Worm (Caenorhabditis elegans): ENCODE data around the gene pqn-27.

pqn-27 gene

DNA sequence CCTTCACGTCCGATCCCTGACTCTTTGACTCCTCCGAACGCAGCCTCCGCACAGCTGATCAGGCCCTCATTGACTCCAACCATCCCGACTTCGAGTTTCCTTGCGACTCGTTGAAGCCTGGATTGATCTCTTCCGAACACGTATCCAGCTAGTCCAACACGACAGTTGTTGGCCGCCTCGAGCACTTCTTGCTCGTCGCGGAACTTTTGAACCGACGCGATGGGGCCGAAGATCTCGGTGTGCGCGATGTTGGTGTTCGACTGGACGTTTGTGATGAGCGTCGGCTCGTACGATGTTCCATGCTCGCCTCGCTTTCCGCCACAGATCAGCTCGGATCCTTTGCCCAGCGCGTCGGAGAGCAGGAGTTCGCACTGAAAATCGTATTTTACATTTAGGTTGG lies 27.1 kb upstream of the pqn-27 start:
- TF ChIP-seq dao-5 (tag; optimal IDR thresholded peaks at IDR 0.05) (no peak), W03F9.2 (tag; optimal IDR thresholded peaks at IDR 0.05) (no peak), him-1 (tag; optimal IDR thresholded peaks at IDR 0.05) (no peak)

DNA sequence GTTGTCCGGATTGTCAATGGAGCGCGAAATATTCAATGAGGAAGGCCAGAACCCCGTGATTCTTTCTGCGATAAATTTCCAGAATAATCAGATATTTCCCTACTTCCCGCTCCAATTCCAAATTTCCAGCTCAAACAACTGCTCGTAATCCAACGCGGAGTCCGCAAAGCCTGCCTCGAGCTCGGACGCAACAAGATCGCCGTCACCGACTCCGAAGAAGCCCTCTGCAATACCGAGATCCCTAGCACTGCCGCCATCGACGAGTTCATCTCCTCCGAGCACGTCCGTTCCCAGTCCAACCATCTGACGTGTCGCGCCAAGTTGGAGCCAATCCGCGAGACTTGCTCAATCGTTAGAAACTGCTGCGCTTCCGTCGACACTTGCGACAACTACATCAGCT lies 24.7 kb upstream of the pqn-27 start:
- TF ChIP-seq W03F9.2 (tag; optimal IDR thresholded peaks at IDR 0.05) (no peak), dao-5 (tag; optimal IDR thresholded peaks at IDR 0.05) (no peak), him-1 (tag; optimal IDR thresholded peaks at IDR 0.05) (no peak)

DNA sequence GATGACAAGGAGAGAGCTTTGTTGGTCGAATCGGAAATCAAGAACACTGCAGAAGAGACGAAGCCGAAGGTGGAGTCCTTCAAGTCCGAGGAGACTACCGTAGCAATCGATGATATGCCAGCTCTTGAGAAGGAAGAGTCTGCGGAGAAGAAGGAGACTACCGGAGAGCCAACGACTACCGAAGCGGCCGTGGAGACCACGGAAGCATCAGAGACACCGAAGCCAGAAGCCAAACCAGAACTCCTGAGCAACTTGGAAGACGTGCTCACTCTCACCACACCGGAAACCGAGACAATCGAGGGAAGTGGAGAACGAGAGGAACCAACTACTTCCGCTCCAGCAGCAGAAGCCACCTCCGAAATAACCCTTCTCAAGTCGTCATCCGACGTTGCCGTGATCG lies 23.7 kb upstream of the pqn-27 start:
- no peak for TF ChIP-seq dao-5 (tag; optimal IDR thresholded peaks at IDR 0.05)
- no peak for TF ChIP-seq him-1 (tag; optimal IDR thresholded peaks at IDR 0.05)
- no peak for TF ChIP-seq W03F9.2 (tag; optimal IDR thresholded peaks at IDR 0.05)

DNA sequence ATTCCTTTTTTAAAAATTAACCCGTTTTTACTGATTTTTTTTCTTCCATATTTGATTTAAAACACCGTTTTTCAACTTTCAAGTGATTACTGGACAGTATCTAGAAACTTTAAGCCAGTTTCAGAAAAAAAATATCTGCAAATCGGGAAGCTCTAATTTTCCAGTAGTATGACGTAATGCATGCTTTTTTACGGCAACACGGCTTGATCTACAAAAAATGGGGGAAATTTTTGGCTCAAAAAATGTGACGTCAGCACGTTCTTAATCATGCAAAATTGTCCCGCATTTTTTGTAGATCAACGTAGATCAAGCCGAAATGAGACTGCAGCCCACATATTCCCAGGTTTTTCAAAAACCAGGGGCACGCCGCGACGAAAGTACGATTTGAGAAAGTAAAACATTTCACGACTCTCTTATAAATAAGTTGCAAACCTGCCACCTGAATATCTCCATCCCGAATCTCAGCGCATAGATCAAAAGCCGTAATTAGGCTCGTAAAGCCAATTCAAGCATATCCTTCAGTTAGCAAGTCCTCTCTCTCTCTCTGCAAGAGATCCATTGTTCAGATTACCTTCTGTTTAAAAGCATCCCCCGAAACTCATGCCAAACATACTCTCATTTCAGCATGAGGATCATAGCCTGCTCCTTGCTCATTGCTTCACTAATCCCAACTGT lies 21.5 kb upstream of the pqn-27 start, which contains the start of gene E01G4.6:
Gene E01G4.6, plus strand, starts transcription at position 625 of the 675 bp plus-strand sequence.
- TF ChIP-seq him-1 (tag; optimal IDR thresholded peaks at IDR 0.05) (no peak), W03F9.2 (tag; optimal IDR thresholded peaks at IDR 0.05) (no peak), dao-5 (tag; optimal IDR thresholded peaks at IDR 0.05) (no peak)

DNA sequence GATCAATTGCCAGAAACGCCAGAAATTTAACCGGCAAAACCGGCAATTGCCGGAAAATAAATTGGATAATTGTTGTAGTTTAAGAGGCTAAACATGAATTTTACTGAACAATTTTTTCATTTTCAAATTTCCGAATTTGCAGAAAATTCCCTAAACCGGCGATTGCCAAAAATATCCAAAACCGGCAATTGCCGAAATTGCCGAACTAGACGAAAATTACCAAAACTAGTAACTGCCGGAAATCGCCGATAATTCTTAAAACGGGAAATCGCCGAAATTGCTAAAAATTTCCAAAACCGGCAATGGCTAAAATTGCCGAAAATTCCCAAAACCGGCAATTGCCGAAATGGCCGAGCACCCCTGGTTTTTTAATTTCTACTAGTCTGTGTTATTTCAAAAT lies 19.0 kb upstream of the pqn-27 start:
- no peak for TF ChIP-seq dao-5 (tag; optimal IDR thresholded peaks at IDR 0.05)
- no peak for TF ChIP-seq him-1 (tag; optimal IDR thresholded peaks at IDR 0.05)
- TF ChIP-seq W03F9.2 (tag; optimal IDR thresholded peaks at IDR 0.05): no peak

DNA sequence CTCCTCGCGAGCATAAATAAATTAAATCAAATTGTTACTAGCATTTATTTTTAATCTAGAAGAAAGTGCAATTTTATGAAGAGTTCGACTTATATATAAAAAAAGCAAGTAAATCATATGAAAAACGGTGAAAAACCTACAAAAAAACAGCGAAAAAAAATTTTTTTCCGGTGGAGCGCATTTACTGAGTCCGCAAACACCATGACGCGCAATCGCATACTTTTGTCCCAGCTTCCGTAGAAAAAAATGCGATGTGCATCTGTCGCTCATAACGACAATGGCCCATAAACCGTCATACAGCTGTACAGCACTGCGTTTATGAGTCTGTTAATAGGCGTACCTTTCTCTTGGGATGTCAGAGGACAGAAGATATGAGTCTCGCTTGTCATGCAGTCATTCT lies 16.8 kb upstream of the pqn-27 start:
- TF ChIP-seq W03F9.2 (tag; optimal IDR thresholded peaks at IDR 0.05) (peak; percentile 26), him-1 (tag; optimal IDR thresholded peaks at IDR 0.05) (no peak)

DNA sequence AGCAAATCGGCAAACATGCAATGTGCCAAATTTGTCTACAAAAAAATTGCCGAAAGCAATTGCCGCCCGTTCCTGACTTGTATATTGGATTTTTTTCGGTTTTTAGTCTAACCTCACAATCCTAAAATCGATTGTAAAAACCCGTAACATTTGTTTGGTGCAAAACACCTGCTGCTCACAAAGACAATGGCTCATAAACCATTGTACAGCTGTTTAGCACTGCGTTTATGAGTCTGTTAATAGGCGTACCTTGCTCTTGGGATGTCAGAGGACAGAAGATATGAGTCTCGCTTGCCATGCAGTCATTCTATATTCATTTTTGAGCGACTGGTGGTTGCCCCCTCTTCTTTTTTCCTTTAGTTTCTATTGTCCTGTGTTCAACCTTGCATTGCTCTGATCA lies 11.7 kb upstream of the pqn-27 start, which contains the start of gene E01G4.5:
Gene E01G4.5, plus strand, starts transcription at position 301 of the 400 bp plus-strand sequence.
- TF ChIP-seq dao-5 (tag; optimal IDR thresholded peaks at IDR 0.05): no peak

DNA sequence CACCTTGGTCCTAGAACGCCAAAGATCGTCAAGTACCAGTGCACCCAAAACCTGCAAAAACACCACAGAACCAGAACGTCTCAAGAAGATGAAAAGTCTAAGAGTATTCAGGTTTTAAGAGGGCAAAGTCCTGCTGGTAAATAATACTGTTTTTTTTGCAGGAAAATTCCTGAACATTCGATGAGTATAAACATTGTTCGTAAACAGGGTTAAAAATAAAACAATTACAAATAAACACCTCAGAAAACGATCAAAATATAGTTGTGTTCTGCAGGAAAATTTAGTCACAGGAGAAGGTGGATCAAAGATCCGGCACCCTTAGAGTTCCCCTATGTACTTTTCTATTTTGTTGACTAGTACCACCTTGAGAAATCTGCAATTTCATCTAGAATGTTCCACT lies 10.2 kb upstream of the pqn-27 start:
- TF ChIP-seq dao-5 (tag; optimal IDR thresholded peaks at IDR 0.05) (no peak), W03F9.2 (tag; optimal IDR thresholded peaks at IDR 0.05) (no peak), him-1 (tag; optimal IDR thresholded peaks at IDR 0.05) (no peak)

DNA sequence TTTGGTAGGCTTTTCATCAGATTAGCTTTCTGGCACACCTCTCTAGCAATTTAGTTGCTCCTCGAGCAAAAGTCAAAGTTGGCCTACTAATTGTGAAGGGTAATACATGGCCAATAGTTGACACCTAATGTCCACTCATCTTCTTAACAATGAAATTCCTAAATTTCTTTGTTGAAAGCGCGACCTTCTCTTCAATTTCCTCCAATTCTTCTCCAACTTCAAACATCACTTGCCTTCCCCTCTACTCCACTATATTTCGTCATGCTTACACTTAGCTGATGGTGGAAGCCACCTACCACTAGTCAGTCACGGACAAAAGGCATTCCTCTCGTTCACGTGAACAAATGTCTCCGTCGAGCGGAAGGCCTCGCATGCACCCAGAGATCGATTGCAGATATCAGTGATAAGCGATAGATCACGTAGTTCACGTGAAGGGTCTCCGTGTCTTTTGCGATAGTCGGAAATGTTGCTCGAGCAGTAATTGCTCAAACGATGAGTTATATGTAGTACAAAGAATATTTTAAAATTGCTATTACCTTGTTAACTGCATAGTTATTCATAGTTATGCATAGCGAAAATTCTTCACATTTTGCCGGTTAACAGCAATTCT lies 8.7 kb upstream of the pqn-27 start, which contains the start of gene E01G4.3:
Gene E01G4.3, minus strand, starts transcription at position 560 of the 610 bp plus-strand sequence.
- TF ChIP-seq him-1 (tag; optimal IDR thresholded peaks at IDR 0.05) (no peak), dao-5 (tag; optimal IDR thresholded peaks at IDR 0.05) (no peak), W03F9.2 (tag; optimal IDR thresholded peaks at IDR 0.05) (no peak)

DNA sequence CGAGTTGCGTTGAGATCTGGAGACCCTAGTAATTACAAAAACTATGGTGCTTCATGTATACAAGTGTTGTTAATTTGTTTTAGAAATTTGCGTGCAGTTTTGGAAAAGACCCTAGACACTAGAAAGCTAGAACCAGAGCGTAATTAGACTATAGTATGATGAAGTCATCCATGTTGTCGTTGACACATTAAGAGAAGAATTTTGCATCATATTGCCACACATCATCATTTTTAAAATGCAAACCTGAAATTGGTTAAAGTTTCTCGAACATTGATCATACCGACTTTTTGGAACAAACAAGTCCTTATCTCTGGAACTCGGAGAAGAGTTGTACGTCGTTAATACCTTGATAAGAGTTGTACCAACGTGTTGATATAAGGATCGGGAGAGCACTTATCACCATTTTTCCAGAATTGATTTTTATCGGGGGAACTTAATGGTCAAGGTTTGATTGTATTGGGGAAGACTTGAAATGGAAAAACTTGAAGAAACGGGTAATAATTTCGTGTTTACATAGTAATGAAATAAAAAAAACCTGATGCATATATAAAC lies 7.5 kb upstream of the pqn-27 start:
- TF ChIP-seq W03F9.2 (tag; optimal IDR thresholded peaks at IDR 0.05) (no peak), dao-5 (tag; optimal IDR thresholded peaks at IDR 0.05) (no peak), him-1 (tag; optimal IDR thresholded peaks at IDR 0.05) (no peak)

DNA sequence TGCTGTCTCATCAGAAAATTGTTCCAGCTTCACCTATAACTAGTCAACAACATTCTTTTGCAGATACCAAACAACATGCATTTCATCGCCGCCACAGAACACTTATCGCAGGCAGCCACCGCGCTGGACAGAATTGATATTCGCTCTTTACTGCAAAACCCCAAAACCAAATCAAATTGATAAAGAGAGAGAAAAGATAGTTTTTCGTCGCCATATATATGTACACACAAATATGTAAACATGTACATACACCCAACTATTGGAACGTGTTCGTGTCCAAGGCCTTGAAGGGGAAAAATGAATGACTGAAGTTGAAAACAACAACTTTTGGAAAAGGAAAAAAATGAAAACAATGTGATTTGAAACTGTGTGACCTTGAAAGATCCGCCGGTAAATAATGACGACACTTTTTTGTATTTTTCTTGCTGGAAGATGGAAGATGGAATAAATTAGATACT lies 5.0 kb upstream of the pqn-27 start:
- TF ChIP-seq dao-5 (tag; optimal IDR thresholded peaks at IDR 0.05) (no peak), him-1 (tag; optimal IDR thresholded peaks at IDR 0.05) (no peak), W03F9.2 (tag; optimal IDR thresholded peaks at IDR 0.05) (no peak)

DNA sequence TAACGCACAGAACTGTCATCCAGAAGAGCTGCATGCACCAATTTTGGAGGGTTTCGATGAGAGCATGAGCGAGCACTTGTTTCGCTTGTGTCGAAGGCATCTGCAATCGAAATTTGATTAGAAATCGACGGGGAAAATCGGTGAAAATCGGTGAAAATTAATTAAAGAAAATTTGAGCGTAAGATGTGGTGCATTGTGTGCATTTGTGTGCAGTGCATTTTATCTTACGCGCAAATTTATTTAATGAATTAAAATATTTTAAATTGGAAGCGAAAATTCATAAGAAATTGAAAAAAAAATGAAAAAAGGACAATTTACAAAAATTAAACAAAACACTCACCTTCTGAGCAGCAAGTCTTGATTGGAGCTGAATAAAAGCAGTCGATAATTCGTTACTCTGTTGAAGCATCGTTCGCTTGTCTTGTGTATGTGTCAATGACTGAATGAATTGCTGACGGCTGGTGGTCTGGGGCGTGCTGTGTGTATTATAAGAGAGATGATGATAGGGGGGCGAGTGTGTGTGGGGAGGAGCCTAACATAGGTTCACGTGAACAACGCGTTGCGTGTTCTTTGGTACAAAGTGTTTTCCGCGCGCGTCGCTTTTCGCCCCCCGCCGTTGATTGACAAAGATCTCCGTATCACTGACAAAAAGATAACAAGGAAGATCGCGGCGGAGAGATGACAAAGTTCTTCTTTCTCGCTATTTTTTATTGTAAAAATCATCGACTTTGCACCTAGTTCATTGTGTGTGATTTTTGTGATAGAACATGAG lies 1.3 kb upstream of the pqn-27 start:
- TF ChIP-seq him-1 (tag; optimal IDR thresholded peaks at IDR 0.05) (no peak), dao-5 (tag; optimal IDR thresholded peaks at IDR 0.05) (no peak), W03F9.2 (tag; optimal IDR thresholded peaks at IDR 0.05) (peak; percentile 12)

DNA sequence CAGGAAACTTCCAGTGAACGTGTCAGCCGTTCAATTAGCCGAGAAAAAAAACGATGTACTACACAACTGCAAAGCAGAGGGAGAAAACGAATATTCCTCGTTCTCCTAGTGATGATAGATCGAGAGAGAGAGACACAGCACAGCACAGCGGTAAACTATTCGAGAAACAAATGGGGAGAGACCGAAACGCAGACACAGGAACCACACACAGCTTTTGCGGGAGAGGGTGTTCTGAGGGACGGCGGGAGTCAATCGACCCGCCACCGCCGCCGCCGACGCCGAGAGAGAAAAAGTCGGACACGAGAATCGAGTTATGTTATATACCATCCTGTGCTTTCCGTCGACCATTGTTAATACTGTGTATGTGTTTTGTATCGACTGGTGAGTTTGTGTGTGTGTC lies 3.8 kb downstream of the pqn-27 start:
- TF ChIP-seq W03F9.2 (tag; optimal IDR thresholded peaks at IDR 0.05) (no peak), him-1 (tag; optimal IDR thresholded peaks at IDR 0.05) (no peak), dao-5 (tag; optimal IDR thresholded peaks at IDR 0.05) (no peak)

DNA sequence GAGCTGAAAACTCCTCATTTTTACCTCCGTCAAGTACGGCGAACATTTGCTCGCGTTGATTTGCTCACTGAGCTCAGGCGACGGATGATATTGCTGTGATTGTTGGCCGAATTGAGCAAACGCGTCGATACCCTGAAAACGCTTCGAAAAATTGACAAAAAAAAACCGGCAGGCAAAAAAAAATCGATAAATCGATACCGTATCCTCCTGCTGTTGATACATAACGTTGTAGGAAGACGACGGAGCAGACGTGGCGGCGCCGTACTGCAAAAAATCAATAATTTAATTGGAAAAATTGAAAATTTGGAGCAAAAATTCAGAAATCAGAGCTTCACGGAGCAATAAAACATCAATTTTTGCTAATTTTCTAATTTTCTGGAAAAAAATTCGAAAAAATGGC lies 5.6 kb downstream of the pqn-27 start:
- TF ChIP-seq him-1 (tag; optimal IDR thresholded peaks at IDR 0.05) (no peak), W03F9.2 (tag; optimal IDR thresholded peaks at IDR 0.05) (no peak), dao-5 (tag; optimal IDR thresholded peaks at IDR 0.05) (no peak)
